Worm (Caenorhabditis elegans): ENCODE results near the gene epc-1.

Gene epc-1

DNA sequence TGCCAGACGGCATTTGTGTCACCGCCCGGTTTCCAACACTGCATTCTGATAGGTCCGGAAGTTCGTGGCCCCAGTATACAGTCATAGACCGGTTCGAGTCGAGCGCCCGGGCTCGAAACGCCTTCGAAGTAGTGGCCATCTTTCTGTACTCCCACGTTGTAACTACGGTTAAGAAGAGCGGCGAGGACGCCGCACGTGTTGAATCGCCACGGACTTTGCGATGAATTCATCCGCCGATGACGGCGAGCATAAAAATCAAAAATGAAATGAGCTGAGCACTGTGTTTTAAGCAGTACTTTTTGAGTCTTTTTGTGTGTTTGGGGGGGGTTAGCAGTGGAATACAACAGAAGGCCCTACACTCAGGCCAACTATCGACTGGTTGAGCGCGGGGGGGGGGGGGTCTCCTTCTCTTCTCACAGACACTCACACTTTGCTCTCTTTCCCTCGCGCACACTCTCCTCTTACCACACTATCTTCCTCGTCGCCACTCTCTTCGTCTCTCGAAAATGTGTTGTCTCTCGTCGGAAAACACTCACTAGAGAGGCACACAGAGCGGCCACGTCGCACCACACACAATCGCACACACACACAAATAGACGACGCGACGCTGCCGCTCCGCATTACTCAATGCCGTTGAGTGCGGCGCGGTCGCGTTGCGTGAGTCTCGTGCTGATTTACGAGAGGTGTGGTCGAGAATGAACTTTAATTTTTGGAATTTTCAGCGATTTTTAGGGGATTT lies at the start of gene epc-1:
Gene epc-1 (minus strand): TSS at position 367 of the 739 bp plus-strand sequence.
- TF ChIP-seq tbx-9 (tag; optimal IDR thresholded peaks at IDR 0.05; ENCODE audit: borderline replicate concordance) (no peak), him-1 (tag; optimal IDR thresholded peaks at IDR 0.05) (peak; percentile 68), xnd-1 (tag; optimal IDR thresholded peaks at IDR 0.05) (peak; percentile 27), pbrm-1 (GFP tag; IDR thresholded peaks at IDR 0.05) (peak; percentile 93), D2030.7 (GFP tag; IDR thresholded peaks at IDR 0.05) (peak; percentile 96), Y79H2A.3 (GFP tag; conservative IDR thresholded peaks at IDR 0.05) (peak; percentile 81), egrh-3 (GFP tag; IDR thresholded peaks at IDR 0.05) (peak; percentile 95), B0035.1 (tag; optimal IDR thresholded peaks at IDR 0.05) (peak; percentile 7), sptf-2 (GFP tag; optimal IDR thresholded peaks at IDR 0.05) (peak; percentile 31), C17E4.6 (GFP tag; IDR thresholded peaks at IDR 0.05) (peak; percentile 98), F33H1.4 (GFP tag; IDR thresholded peaks at IDR 0.05) (peak; percentile 72), F55B11.4 (tag; optimal IDR thresholded peaks at IDR 0.05; ENCODE audit: borderline replicate concordance, insufficient read depth) (no peak), ceh-79 (tag; optimal IDR thresholded peaks at IDR 0.05) (peak; percentile 23), K12H6.12 (tag; optimal IDR thresholded peaks at IDR 0.05) (peak; percentile 94), repo-1 (tag; optimal IDR thresholded peaks at IDR 0.05) (peak; percentile 80), fkh-3 (tag; optimal IDR thresholded peaks at IDR 0.05) (no peak), atf-7 (tag; optimal IDR thresholded peaks at IDR 0.05) (peak; percentile 93), ets-4 (GFP tag; optimal IDR thresholded peaks at IDR 0.05) (peak; percentile 66), K11D2.4 (GFP tag; IDR thresholded peaks at IDR 0.05) (peak; percentile 89), attf-5 (GFP tag; optimal IDR thresholded peaks at IDR 0.05) (peak; percentile 91), snpc-1.1 (tag; optimal IDR thresholded peaks at IDR 0.05; ENCODE audit: insufficient read depth) (no peak), F10E7.11 (tag; optimal IDR thresholded peaks at IDR 0.05) (peak; percentile 31), ztf-18 (tag; optimal IDR thresholded peaks at IDR 0.05) (peak; percentile 69), attf-3 (GFP tag; conservative IDR thresholded peaks at IDR 0.05) (peak; percentile 60; the same call in 1 of the 2 replicates), tlf-1 (GFP tag; optimal IDR thresholded peaks at IDR 0.05) (peak; percentile 95), dpl-1 (GFP tag; optimal IDR thresholded peaks at IDR 0.05) (peak; percentile 48), chd-7 (tag; optimal IDR thresholded peaks at IDR 0.05) (peak; percentile 86), ZK185.1 (tag; optimal IDR thresholded peaks at IDR 0.05; ENCODE audit: poor library complexity, severe bottlenecking) (peak; percentile 59), hmg-1.2 (GFP tag; IDR thresholded peaks at IDR 0.05) (peak; percentile 98), madf-8 (GFP tag; conservative IDR thresholded peaks at IDR 0.05) (peak; percentile 45), Y56A3A.18 (GFP tag; IDR thresholded peaks at IDR 0.05) (peak; percentile 60; the same call in 1 of the 2 replicates), lsy-27 (tag; optimal IDR thresholded peaks at IDR 0.05; ENCODE audit: borderline replicate concordance, insufficient read depth) (peak; percentile 35), F49E8.2 (tag; optimal IDR thresholded peaks at IDR 0.05; ENCODE audit: insufficient read depth) (peak; percentile 89), snpc-1.3 (tag; optimal IDR thresholded peaks at IDR 0.05; ENCODE audit: insufficient read depth) (peak; percentile 80), zfh-2 (GFP tag; conservative IDR thresholded peaks at IDR 0.05) (peak; percentile 96), lsl-1 (GFP tag; optimal IDR thresholded peaks at IDR 0.05) (peak; percentile 85), hsf-1 (GFP tag; IDR thresholded peaks at IDR 0.05) (peak; percentile 68; the same call in 1 of the 2 replicates), lin-26 (GFP tag; IDR thresholded peaks at IDR 0.05) (peak; percentile 81), B0336.3 (GFP tag; IDR thresholded peaks at IDR 0.05) (peak; percentile 97), ceh-27 (GFP tag; optimal IDR thresholded peaks at IDR 0.05) (peak; percentile 97), snpc-3.4 (tag; optimal IDR thresholded peaks at IDR 0.05) (peak; percentile 90), nhr-179 (tag; optimal IDR thresholded peaks at IDR 0.05) (no peak), madf-6 (GFP tag; IDR thresholded peaks at IDR 0.05) (peak; percentile 81), nhr-90 (tag; optimal IDR thresholded peaks at IDR 0.05) (no peak), nfyb-1 (GFP tag; IDR thresholded peaks at IDR 0.05) (peak; percentile 94), ztf-26 (tag; optimal IDR thresholded peaks at IDR 0.05) (peak; percentile 83)
